Worm (Caenorhabditis elegans) whole organism, late embryonic: ENCODE measurements around the gene ZK829.3.

Source experiments
- ceh-22 ChIP-seq: sonication (generic microtip); optimal IDR thresholded peaks from 2 replicates; lab custom pipeline; 2017; ENCODE audit warnings: missing biosample characterization, missing genetic modification characterization
- ceh-30 ChIP-seq: fragments of 150-350 bp; optimal IDR thresholded peaks from 2 replicates; lab custom pipeline; 2014; ENCODE audit warnings: missing biosample characterization, missing genetic modification characterization
- ceh-48 ChIP-seq: sonication (generic microtip); optimal IDR thresholded peaks from 2 replicates; lab custom pipeline; 2016; ENCODE audit warnings: missing genetic modification characterization, inconsistent platforms, missing compliant biosample characterization
- fkh-10 ChIP-seq: fragments of 150-350 bp; optimal IDR thresholded peaks from 2 replicates; lab custom pipeline; 2014; ENCODE audit warnings: missing biosample characterization, missing genetic modification reagents, missing genetic modification characterization
- mec-3 ChIP-seq: sonication (generic microtip); optimal IDR thresholded peaks from 2 replicates; lab custom pipeline; 2016; ENCODE audit warnings: borderline replicate concordance, missing genetic modification characterization, missing compliant biosample characterization
- pha-2 ChIP-seq: sonication (generic microtip); optimal IDR thresholded peaks from 2 replicates; lab custom pipeline; 2017; ENCODE audit warnings: mild to moderate bottlenecking, missing genetic modification characterization, missing compliant biosample characterization
- sox-4 ChIP-seq: sonication (generic microtip); optimal IDR thresholded peaks from 2 replicates; lab custom pipeline; 2017; ENCODE audit warnings: mild to moderate bottlenecking, missing genetic modification characterization, inconsistent platforms, missing compliant biosample characterization

Gene ZK829.3

ce11 chrIV:11897710-11898109, 47.8 kb downstream of the ZK829.3 start:
- TF ChIP-seq sox-4 (tag; lab: Kevin White, UChicago) (no peak), ceh-48 (tag; lab: Kevin White, UChicago) (no peak), pha-2 (tag; lab: Kevin White, UChicago) (no peak)

- TF ChIP-seq mec-3 (tag; lab: Kevin White, UChicago) (no peak), ceh-30 (tag; lab: Kevin White, UChicago) (no peak), ceh-22 (tag; lab: Kevin White, UChicago) (no peak), fkh-10 (GFP tag; lab: Kevin White, UChicago) (no peak)
Measured at ce11 chrIV:11893336-11893735, 52.2 kb downstream of the ZK829.3 start.
